Fruit fly (Drosophila melanogaster): ENCODE measurements around the gene aub.

Gene aub

dm6 chr2L:10964493-10964892 lies 36.8 kb downstream of the aub start (continued):
- TF ChIP-seq CG5245 (GFP tag; optimal IDR thresholded peaks at IDR 0.05) (no peak), CG33557 (GFP tag; optimal IDR thresholded peaks at IDR 0.05) (peak; percentile 56), Fer1 (GFP tag; optimal IDR thresholded peaks at IDR 0.05) (no peak), corto (GFP tag; optimal IDR thresholded peaks at IDR 0.05) (no peak), CG14014 (GFP tag; IDR thresholded peaks at IDR 0.05) (no peak), gt (GFP tag; IDR thresholded peaks at IDR 0.05) (no peak), Max (GFP tag; optimal IDR thresholded peaks at IDR 0.05) (no peak), maf-S (GFP tag; optimal IDR thresholded peaks at IDR 0.05) (no peak), dan (GFP tag; IDR thresholded peaks at IDR 0.05) (no peak), Aef1 (GFP tag; IDR thresholded peaks at IDR 0.05) (peak; percentile 57; the same call in 1 of the 3 replicates), CG17361 (GFP tag; IDR thresholded peaks at IDR 0.05) (peak; percentile 44; the same call in 1 of the 3 replicates), CG6765 (GFP tag; optimal IDR thresholded peaks at IDR 0.05) (no peak), stwl (tag; optimal IDR thresholded peaks at IDR 0.05) (peak; percentile 93), CG11696 (GFP tag; IDR thresholded peaks at IDR 0.05) (no peak), Myb (GFP tag; optimal IDR thresholded peaks at IDR 0.05) (peak; percentile 54), CHES-1-like (GFP tag; optimal IDR thresholded peaks at IDR 0.05) (no peak), nmo (GFP tag; optimal IDR thresholded peaks at IDR 0.05) (peak; percentile 58), CG30020 (tag; optimal IDR thresholded peaks at IDR 0.05) (no peak), Lim3 (GFP tag; IDR thresholded peaks at IDR 0.05) (no peak), br (optimal IDR thresholded peaks at IDR 0.05) (no peak), CG18764 (GFP tag; optimal IDR thresholded peaks at IDR 0.05) (no peak), danr (GFP tag; IDR thresholded peaks at IDR 0.05) (no peak), CG9215 (GFP tag; IDR thresholded peaks at IDR 0.05) (no peak), ranshi (GFP tag; IDR thresholded peaks at IDR 0.05) (no peak), CG17359 (tag; optimal IDR thresholded peaks at IDR 0.05) (peak; percentile 6), CG4404 (GFP tag; IDR thresholded peaks at IDR 0.05) (no peak), inv (GFP tag; IDR thresholded peaks at IDR 0.05; ENCODE audit: partially characterized antibody) (no peak; the same call in 1 of the 2 replicates), CG14860 (GFP tag; IDR thresholded peaks at IDR 0.05; ENCODE audit: partially characterized antibody) (no peak), tio (GFP tag; optimal IDR thresholded peaks at IDR 0.05) (no peak), dimm (GFP tag; IDR thresholded peaks at IDR 0.05) (no peak), CG17568 (GFP tag; optimal IDR thresholded peaks at IDR 0.05) (peak; percentile 3), BtbVII (GFP tag; optimal IDR thresholded peaks at IDR 0.05) (no peak), esg (GFP tag; conservative IDR thresholded peaks at IDR 0.05) (no peak), trem (tag; optimal IDR thresholded peaks at IDR 0.05) (peak; percentile 71), CG34422 (GFP tag; IDR thresholded peaks at IDR 0.05) (no peak), CG17912 (GFP tag; optimal IDR thresholded peaks at IDR 0.05) (peak; percentile 31), tin (GFP tag; optimal IDR thresholded peaks at IDR 0.05) (no peak), CG31388 (GFP tag; optimal IDR thresholded peaks at IDR 0.05) (no peak), CG1603 (tag; optimal IDR thresholded peaks at IDR 0.05) (peak; percentile 52), CG32767 (GFP tag; IDR thresholded peaks at IDR 0.05) (no peak), Sox100B (GFP tag; optimal IDR thresholded peaks at IDR 0.05) (no peak), kay (GFP tag; optimal IDR thresholded peaks at IDR 0.05) (peak; percentile 31), CG12219 (GFP tag; optimal IDR thresholded peaks at IDR 0.05) (no peak), Tbp (GFP tag; optimal IDR thresholded peaks at IDR 0.05) (no peak), CG10366 (GFP tag; IDR thresholded peaks at IDR 0.05) (no peak), abd-A (tag; optimal IDR thresholded peaks at IDR 0.05) (no peak), CG30431 (GFP tag; optimal IDR thresholded peaks at IDR 0.05) (no peak), CG13123 (GFP tag; optimal IDR thresholded peaks at IDR 0.05) (no peak), CG15696 (tag; optimal IDR thresholded peaks at IDR 0.05) (peak; percentile 14), CG11504 (tag; optimal IDR thresholded peaks at IDR 0.05) (peak; percentile 74), gsb (GFP tag; IDR thresholded peaks at IDR 0.05) (no peak), HHEX (GFP tag; optimal IDR thresholded peaks at IDR 0.05) (no peak), wdn (GFP tag; IDR thresholded peaks at IDR 0.05) (no peak)

Data from whole organism, embryonic.